Fruit fly (Drosophila melanogaster) whole organism, prepupa: ENCODE results near the gene cmb.

Experiments
- CG16779 ChIP-seq: fragments of 200-800 bp; sonication (Bioruptor generic); optimal IDR thresholded peaks from 3 replicates; lab custom pipeline; 2017; ENCODE audit warnings: missing biosample characterization, mild to moderate bottlenecking, missing genetic modification characterization
- CG6854 ChIP-seq: fragments of 200-800 bp; sonication (Bioruptor generic); optimal IDR thresholded peaks from 2 replicates; lab custom pipeline; 2017; ENCODE audit warnings: missing biosample characterization, mild to moderate bottlenecking, missing genetic modification characterization
- CG8119 ChIP-seq: fragments of 200-800 bp; sonication (Bioruptor generic); IDR thresholded peaks from 3 replicates; pipeline ENCODE4 v1.3.6; 2022; ENCODE audit warnings: missing biosample characterization, missing genetic modification characterization
- CG8319 ChIP-seq: fragments of 200-800 bp; sonication (Bioruptor generic); optimal IDR thresholded peaks from 3 replicates; lab custom pipeline; 2016; ENCODE audit warnings: missing biosample characterization, missing genetic modification characterization
- Eip78C ChIP-seq: fragments of 200-800 bp; sonication (Bioruptor generic); peaks from one replicate; lab custom pipeline; 2016; ENCODE audit warnings: missing biosample characterization, missing genetic modification characterization
- Gug ChIP-seq: fragments of 200-800 bp; sonication (Bioruptor generic); IDR thresholded peaks from 2 replicates; pipeline ENCODE4 v1.3.6; 2022; ENCODE audit warnings: missing biosample characterization, missing genetic modification characterization
- Hr39 ChIP-seq: fragments of 200-800 bp; sonication (Bioruptor generic); optimal IDR thresholded peaks from 2 replicates; lab custom pipeline; 2016; ENCODE audit warnings: missing biosample characterization, missing genetic modification characterization
- Sox15 ChIP-seq: fragments of 200-800 bp; sonication (Bioruptor generic); optimal IDR thresholded peaks from 3 replicates; lab custom pipeline; 2016; ENCODE audit warnings: missing biosample characterization, missing genetic modification characterization

- TF ChIP-seq Gug (GFP tag; lab: Robert Waterston, UW) (no peak), Eip78C (GFP tag; lab: Kevin White, UChicago) (no peak), CG8119 (GFP tag; lab: Robert Waterston, UW) (no peak), CG6854 (GFP tag; lab: Kevin White, UChicago) (no peak), Hr39 (GFP tag; lab: Kevin White, UChicago) (no peak), CG8319 (GFP tag; lab: Kevin White, UChicago) (no peak), Sox15 (GFP tag; lab: Kevin White, UChicago) (no peak), CG16779 (tag; lab: Kevin White, UChicago) (no peak)
Measured at dm6 chr3L:13489193-13489752, 46.9 kb downstream of the cmb start.
